Fruit fly (Drosophila melanogaster) whole organism, embryonic: ENCODE results near the gene CG13408.

Experiments
- Ada2b ChIP-seq: fragments of 200-800 bp; sonication (Bioruptor generic); IDR thresholded peaks from 2 replicates; pipeline ENCODE4 v1.3.6; 2022; ENCODE audit warnings: missing biosample characterization, missing genetic modification characterization
- C15 ChIP-seq: fragments of 200-800 bp; sonication (Bioruptor generic); IDR thresholded peaks from 3 replicates; pipeline ENCODE4 v1.3.6; 2022; ENCODE audit warnings: missing biosample characterization, missing genetic modification characterization
- CG11085 ChIP-seq: fragments of 200-800 bp; sonication (Bioruptor generic); IDR thresholded peaks from 2 replicates; pipeline ENCODE4 v1.3.6; 2022; ENCODE audit warnings: missing biosample characterization, missing genetic modification characterization
- CG11723 ChIP-seq: fragments of 200-800 bp; sonication (Bioruptor generic); optimal IDR thresholded peaks from 2 replicates; lab custom pipeline; 2017; ENCODE audit warnings: missing biosample characterization, mild to moderate bottlenecking, missing genetic modification characterization
- CG1233 ChIP-seq: fragments of 200-800 bp; sonication (Bioruptor generic); optimal IDR thresholded peaks from 4 replicates; lab custom pipeline; 2018; ENCODE audit warnings: missing biosample characterization, mild to moderate bottlenecking, missing genetic modification characterization
- CG13624 ChIP-seq: fragments of 200-800 bp; sonication (Bioruptor generic); optimal IDR thresholded peaks from 2 replicates; lab custom pipeline; 2016; ENCODE audit warnings: missing biosample characterization, missing genetic modification characterization
- CG13894 ChIP-seq: fragments of 200-800 bp; sonication (Bioruptor generic); optimal IDR thresholded peaks from 3 replicates; lab custom pipeline; 2018; ENCODE audit warnings: missing biosample characterization, mild to moderate bottlenecking, missing genetic modification characterization, moderate library complexity
- CG14441 ChIP-seq: fragments of 200-800 bp; sonication (Bioruptor generic); IDR thresholded peaks from 2 replicates; pipeline ENCODE4 v1.3.6; 2022; ENCODE audit warnings: missing biosample characterization, missing genetic modification characterization
- CG15514 ChIP-seq: fragments of 200-800 bp; sonication (Bioruptor generic); optimal IDR thresholded peaks from 3 replicates; lab custom pipeline; 2017; ENCODE audit warnings: missing biosample characterization, missing genetic modification characterization, mild to moderate bottlenecking, moderate library complexity, missing genetic modification reagents
- CG1602 ChIP-seq: fragments of 200-800 bp; sonication (Bioruptor generic); optimal IDR thresholded peaks from 3 replicates; lab custom pipeline; 2016; ENCODE audit warnings: missing biosample characterization, missing genetic modification characterization
- CG17912 ChIP-seq: fragments of 200-800 bp; sonication (Bioruptor generic); optimal IDR thresholded peaks from 2 replicates; lab custom pipeline; 2018; ENCODE audit warnings: missing biosample characterization, mild to moderate bottlenecking, missing genetic modification characterization
- CG2889 ChIP-seq: fragments of 200-800 bp; sonication (Bioruptor generic); IDR thresholded peaks from 3 replicates; pipeline ENCODE4 v1.3.6; 2022; ENCODE audit warnings: missing biosample characterization, missing genetic modification characterization
- CG31365 ChIP-seq: fragments of 200-800 bp; sonication (Bioruptor generic); optimal IDR thresholded peaks from 2 replicates; lab custom pipeline; 2018; ENCODE audit warnings: missing biosample characterization, mild to moderate bottlenecking, missing genetic modification characterization
- CG3726 ChIP-seq: fragments of 200-800 bp; sonication (Bioruptor generic); IDR thresholded peaks from 3 replicates; pipeline ENCODE4, ENCODE4 v1.3.6; 2022; ENCODE audit warnings: missing biosample characterization, missing genetic modification characterization
- CG42726 ChIP-seq: fragments of 200-800 bp; sonication (Bioruptor generic); IDR thresholded peaks from 2 replicates; pipeline ENCODE4 v1.3.6; 2022; ENCODE audit warnings: missing biosample characterization, missing genetic modification characterization; ENCODE audit not compliant: partially characterized antibody
- CG4282 ChIP-seq: fragments of 200-800 bp; sonication (Bioruptor generic); optimal IDR thresholded peaks from 2 replicates; lab custom pipeline; 2016; ENCODE audit warnings: missing biosample characterization, missing genetic modification characterization
- CG4617 ChIP-seq: fragments of 200-800 bp; sonication (Bioruptor generic); optimal IDR thresholded peaks from 3 replicates; lab custom pipeline; 2016; ENCODE audit warnings: missing biosample characterization, missing genetic modification characterization, borderline replicate concordance
- CG4730 ChIP-seq: fragments of 200-800 bp; sonication (Bioruptor generic); IDR thresholded peaks from 2 replicates; pipeline ENCODE4 v1.3.6; 2022; ENCODE audit warnings: missing biosample characterization, missing genetic modification characterization
- CG6272 ChIP-seq: fragments of 200-800 bp; sonication (Bioruptor generic); IDR thresholded peaks from 2 replicates; pipeline ENCODE4 v1.3.6; 2022; ENCODE audit warnings: missing biosample characterization, missing genetic modification characterization
- CG6813 ChIP-seq: fragments of 200-800 bp; sonication (Bioruptor generic); optimal IDR thresholded peaks from 2 replicates; lab custom pipeline; 2017; ENCODE audit warnings: missing biosample characterization, missing genetic modification characterization, mild to moderate bottlenecking, moderate library complexity, missing genetic modification reagents
- CG8290 ChIP-seq, 3 experiments: fragments of 200-800 bp; sonication (Bioruptor generic); optimal IDR thresholded peaks; 2 replicates each; lab custom pipeline; 2016 to 2019; ENCODE audit warnings: missing biosample characterization in 3 of 3, missing genetic modification characterization in 3 of 3, mild to moderate bottlenecking in 2 of 3, moderate library complexity in 1 of 3
- CG9797 ChIP-seq: fragments of 200-800 bp; sonication (Bioruptor generic); optimal IDR thresholded peaks from 3 replicates; lab custom pipeline; 2018; ENCODE audit warnings: missing biosample characterization, mild to moderate bottlenecking, missing genetic modification characterization
- ERR ChIP-seq: fragments of 200-800 bp; sonication (Bioruptor generic); optimal IDR thresholded peaks from 2 replicates; lab custom pipeline; 2016; ENCODE audit warnings: missing biosample characterization, missing genetic modification characterization
- HmgD ChIP-seq: fragments of 200-800 bp; sonication (Bioruptor generic); optimal IDR thresholded peaks from 3 replicates; lab custom pipeline; 2016; ENCODE audit warnings: missing biosample characterization, missing genetic modification characterization
- Hr78 ChIP-seq, 2 experiments: fragments of 200-800 bp in 1 of 2; fragments of >200 bp in 1 of 2; sonication (Bioruptor generic) in 1 of 2; optimal IDR thresholded peaks; 2 replicates each; lab custom pipeline; 2017 to 2019; ENCODE audit warnings: missing biosample characterization in 2 of 2, missing genetic modification characterization in 2 of 2, mild to moderate bottlenecking in 1 of 2, moderate library complexity in 1 of 2
- Hsf ChIP-seq: fragments of 200-800 bp; sonication (Bioruptor generic); optimal IDR thresholded peaks from 3 replicates; lab custom pipeline; 2016; ENCODE audit warnings: missing biosample characterization, missing genetic modification characterization
- Myb ChIP-seq: fragments of 200-800 bp; sonication (Bioruptor generic); optimal IDR thresholded peaks from 2 replicates; lab custom pipeline; 2016; ENCODE audit warnings: missing biosample characterization, missing genetic modification characterization
- NFAT ChIP-seq: fragments of 200-800 bp; sonication (Bioruptor generic); IDR thresholded peaks from 2 replicates; pipeline ENCODE4 v1.3.6; 2022; ENCODE audit warnings: missing biosample characterization, missing genetic modification characterization
- PHDP ChIP-seq: fragments of 200-800 bp; sonication (Bioruptor generic); optimal IDR thresholded peaks from 3 replicates; lab custom pipeline; 2018; ENCODE audit warnings: missing biosample characterization, mild to moderate bottlenecking, missing genetic modification characterization, moderate library complexity
- Taf1 ChIP-seq: fragments of 200-800 bp; sonication (Bioruptor generic); IDR thresholded peaks from 2 replicates; pipeline ENCODE4 v1.3.6; 2022; ENCODE audit warnings: missing biosample characterization, missing genetic modification characterization
- Tbp ChIP-seq: fragments of >200 bp; optimal IDR thresholded peaks from 2 replicates; lab custom pipeline; 2018; ENCODE audit warnings: missing biosample characterization, missing genetic modification characterization
- aop ChIP-seq: fragments of 200-800 bp; sonication (Bioruptor generic); IDR thresholded peaks from 2 replicates; pipeline ENCODE4 v1.3.6; 2022; ENCODE audit warnings: missing biosample characterization, missing genetic modification characterization
- bsh ChIP-seq, 2 experiments: fragments of 200-800 bp; sonication (Bioruptor generic); optimal IDR thresholded peaks; 2 replicates each; lab custom pipeline; 2017 to 2018; ENCODE audit warnings: mild to moderate bottlenecking in 2 of 2, missing biosample characterization in 2 of 2, missing genetic modification characterization in 2 of 2, moderate library complexity in 1 of 2
- cas ChIP-seq: fragments of 200-800 bp; sonication (Bioruptor generic); IDR thresholded peaks from 2 replicates; pipeline ENCODE4 v1.3.6; 2022; ENCODE audit warnings: missing biosample characterization, missing genetic modification characterization
- danr ChIP-seq: fragments of 200-800 bp; sonication (Bioruptor generic); IDR thresholded peaks from 2 replicates; pipeline ENCODE4 v1.3.6; 2022; ENCODE audit warnings: missing biosample characterization, missing genetic modification characterization
- dmrt11E ChIP-seq: fragments of 200-800 bp; sonication (Bioruptor generic); optimal IDR thresholded peaks from 3 replicates; lab custom pipeline; 2018; ENCODE audit warnings: missing biosample characterization, mild to moderate bottlenecking, missing genetic modification characterization, moderate library complexity
- exex ChIP-seq: fragments of 200-800 bp; sonication (Bioruptor generic); optimal IDR thresholded peaks from 4 replicates; lab custom pipeline; 2018; ENCODE audit warnings: missing biosample characterization, mild to moderate bottlenecking, missing genetic modification characterization, moderate library complexity
- h ChIP-seq: fragments of >200 bp; optimal IDR thresholded peaks from 2 replicates; lab custom pipeline; 2017
- lab ChIP-seq: fragments of 200-800 bp; sonication (Bioruptor generic); optimal IDR thresholded peaks from 3 replicates; lab custom pipeline; 2017; ENCODE audit warnings: missing biosample characterization, missing genetic modification characterization, mild to moderate bottlenecking, moderate library complexity, missing genetic modification reagents
- lbe ChIP-seq: fragments of 200-800 bp; sonication (Bioruptor generic); optimal IDR thresholded peaks from 2 replicates; lab custom pipeline; 2016; ENCODE audit warnings: missing biosample characterization, mild to moderate bottlenecking, missing genetic modification characterization
- mam ChIP-seq: fragments of 200-800 bp; sonication (Bioruptor generic); optimal IDR thresholded peaks from 3 replicates; lab custom pipeline; 2016; ENCODE audit warnings: missing biosample characterization, missing genetic modification characterization
- nmo ChIP-seq: fragments of 200-800 bp; sonication (Bioruptor generic); optimal IDR thresholded peaks from 2 replicates; lab custom pipeline; 2018; ENCODE audit warnings: missing biosample characterization, mild to moderate bottlenecking, missing genetic modification characterization, moderate library complexity
- odd ChIP-seq: fragments of 200-800 bp; sonication (Bioruptor generic); optimal IDR thresholded peaks from 2 replicates; lab custom pipeline; 2017; ENCODE audit warnings: missing biosample characterization, mild to moderate bottlenecking, missing genetic modification characterization
- phol ChIP-seq: fragments of 200-800 bp; sonication (Bioruptor generic); optimal IDR thresholded peaks from 3 replicates; lab custom pipeline; 2018; ENCODE audit warnings: missing biosample characterization, mild to moderate bottlenecking, missing genetic modification characterization, moderate library complexity
- run ChIP-seq: fragments of 200-800 bp; sonication (Bioruptor generic); optimal IDR thresholded peaks from 3 replicates; lab custom pipeline; 2018; ENCODE audit warnings: missing biosample characterization, mild to moderate bottlenecking, missing genetic modification characterization
- sima ChIP-seq: fragments of 200-800 bp; sonication (Bioruptor generic); optimal IDR thresholded peaks from 2 replicates; lab custom pipeline; 2016; ENCODE audit warnings: missing biosample characterization, missing genetic modification characterization
- slbo ChIP-seq: fragments of 200-800 bp; sonication (Bioruptor generic); IDR thresholded peaks from 2 replicates; pipeline ENCODE4 v1.3.6; 2022; ENCODE audit warnings: missing biosample characterization, missing genetic modification characterization
- stc ChIP-seq: fragments of 200-800 bp; sonication (Bioruptor generic); IDR thresholded peaks from 2 replicates; pipeline ENCODE4 v1.3.6; 2022; ENCODE audit warnings: missing biosample characterization, missing genetic modification characterization
- yki ChIP-seq: fragments of >200 bp; optimal IDR thresholded peaks from 3 replicates; lab custom pipeline; 2018
- zen2 ChIP-seq: fragments of 200-800 bp; sonication (Bioruptor generic); IDR thresholded peaks from 3 replicates; pipeline ENCODE4 v1.3.6; 2022; ENCODE audit warnings: missing biosample characterization, missing genetic modification characterization; ENCODE audit not compliant: partially characterized antibody

CG13408 gene

dm6 chr3R:22041625-22042282 is 38.4 kb upstream of the CG13408 start, which contains the start of gene how (continued):
- TF ChIP-seq Taf1 (GFP tag; lab: Robert Waterston, UW) (no peak), yki (lab: Kevin White, UChicago) (peak; percentile 97), CG13624 (GFP tag; lab: Kevin White, UChicago) (peak; percentile 22), dmrt11E (tag; lab: Kevin White, UChicago) (peak; percentile 13), exex (tag; lab: Kevin White, UChicago) (peak; percentile 18), CG4282 (GFP tag; lab: Kevin White, UChicago) (no peak), Tbp (GFP tag; lab: Kevin White, UChicago) (no peak), cas (GFP tag; lab: Robert Waterston, UW) (no peak), lab (GFP tag; lab: Kevin White, UChicago) (peak; percentile 36), danr (GFP tag; lab: Robert Waterston, UW) (no peak), CG13894 (tag; lab: Kevin White, UChicago) (peak; percentile 33), bsh (GFP tag; optimal IDR thresholded peaks at IDR 0.05; lab: Kevin White, UChicago) (peak in 1 of 2 experiments; percentile 6), CG6272 (GFP tag; lab: Robert Waterston, UW) (no peak), CG42726 (GFP tag; lab: Robert Waterston, UW) (0 out of 2 replicates have a peak, but pooled peaks have one; percentile 3), h (lab: Kevin White, UChicago) (no peak), CG14441 (GFP tag; lab: Robert Waterston, UW) (no peak), lbe (GFP tag; lab: Kevin White, UChicago) (peak; percentile 3), run (tag; lab: Kevin White, UChicago) (no peak), CG17912 (GFP tag; lab: Kevin White, UChicago) (no peak), CG1233 (GFP tag; lab: Kevin White, UChicago) (no peak), CG2889 (GFP tag; lab: Robert Waterston, UW) (no peak), zen2 (GFP tag; lab: Robert Waterston, UW) (no peak), CG8290 (GFP tag; optimal IDR thresholded peaks at IDR 0.05; lab: Kevin White, UChicago) (peak; percentile 47), CG8290 (tag; optimal IDR thresholded peaks at IDR 0.05; lab: Kevin White, UChicago) (peak in 1 of 2 experiments; percentile 48), phol (tag; lab: Kevin White, UChicago) (peak; percentile 46), CG31365 (tag; lab: Kevin White, UChicago) (no peak), ERR (GFP tag; lab: Kevin White, UChicago) (no peak), aop (GFP tag; lab: Robert Waterston, UW) (no peak), CG3726 (GFP tag; lab: Robert Waterston, UW) (no peak), CG11085 (no peak), HmgD (peak; percentile 41), Myb (GFP tag; lab: Kevin White, UChicago) (peak; percentile 74), sima (GFP tag; lab: Kevin White, UChicago) (no peak), CG9797 (GFP tag; lab: Kevin White, UChicago) (peak; percentile 18), Hr78 (GFP tag; optimal IDR thresholded peaks at IDR 0.05; lab: Kevin White, UChicago) (no peak), nmo (GFP tag; lab: Kevin White, UChicago) (peak; percentile 21), NFAT (GFP tag; lab: Robert Waterston, UW) (no peak), odd (GFP tag; lab: Kevin White, UChicago) (no peak), mam (GFP tag; lab: Kevin White, UChicago) (peak; percentile 47), CG15514 (GFP tag; lab: Kevin White, UChicago) (peak; percentile 15), CG4730 (GFP tag; lab: Robert Waterston, UW) (no peak), PHDP (tag; lab: Kevin White, UChicago) (peak; percentile 36), CG11723 (GFP tag; lab: Kevin White, UChicago) (no peak), C15 (GFP tag; lab: Robert Waterston, UW) (no peak), CG6813 (no peak), slbo (GFP tag; lab: Robert Waterston, UW) (peak; percentile 38; the same call in 1 of the 2 replicates), stc (GFP tag; lab: Robert Waterston, UW) (no peak), Ada2b (GFP tag; lab: Robert Waterston, UW) (no peak), Hsf (GFP tag; lab: Kevin White, UChicago) (peak; percentile 10), CG4617 (GFP tag; lab: Kevin White, UChicago) (no peak), CG1602 (GFP tag; lab: Kevin White, UChicago) (no peak)
